Fruit fly (Drosophila melanogaster) whole organism: ENCODE measurements around the gene Vml.

ENCODE experiments used
- Dll ChIP-seq: fragments of >200 bp; optimal IDR thresholded peaks from 2 replicates; lab custom pipeline; 2017
- EcR ChIP-seq, 2 experiments: fragments of >200 bp; optimal IDR thresholded peaks; 2 replicates each; lab custom pipeline; 2017; ENCODE audit warnings: missing biosample characterization in 2 of 2, missing genetic modification characterization in 2 of 2, missing genetic modification reagents in 2 of 2
- psq ChIP-seq: fragments of >200 bp; optimal IDR thresholded peaks from 2 replicates; lab custom pipeline; 2017
- usp ChIP-seq: fragments of >200 bp; optimal IDR thresholded peaks from 2 replicates; lab custom pipeline; 2017; ENCODE audit warnings: missing biosample characterization, missing genetic modification characterization, mixed read lengths

DNA sequence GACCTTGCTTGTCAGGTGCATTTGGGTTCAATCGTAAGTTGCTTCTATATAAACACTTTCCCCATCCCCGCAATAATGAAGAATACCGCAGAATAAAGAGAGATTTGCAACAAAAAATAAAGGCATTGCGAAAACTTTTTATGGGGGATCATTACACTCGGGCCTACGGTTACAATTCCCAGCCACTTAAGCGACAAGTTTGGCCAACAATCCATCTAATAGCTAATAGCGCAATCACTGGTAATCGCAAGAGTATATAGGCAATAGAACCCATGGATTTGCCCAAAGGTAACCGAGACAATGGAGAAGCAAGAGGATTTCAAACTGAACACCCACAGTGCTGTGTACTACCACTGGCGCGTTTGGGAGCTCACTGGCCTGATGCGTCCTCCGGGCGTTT is 29.7 kb upstream of the Vml start, which contains the start of gene Or2a:
- TF ChIP-seq Dll (lab: Kevin White, UChicago) (no peak), psq (lab: Kevin White, UChicago) (no peak), usp (GFP tag; lab: Kevin White, UChicago) (no peak), EcR (GFP tag; optimal IDR thresholded peaks at IDR 0.05; lab: Kevin White, UChicago) (no peak)
